Fruit fly (Drosophila melanogaster) whole organism, embryonic: ENCODE measurements around the gene Lcp65Ag1.
A peak's percentile ranks its signal among the peaks of the same experiment; 100 is the strongest.

Experiments
- Awh ChIP-seq: fragments of 200-800 bp; sonication (Bioruptor generic); IDR thresholded peaks from 2 replicates; pipeline ENCODE4, ENCODE4 v1.3.6; 2022; ENCODE audit warnings: missing biosample characterization, missing genetic modification characterization
- BtbVII ChIP-seq: fragments of 200-800 bp; sonication (Bioruptor generic); optimal IDR thresholded peaks from 3 replicates; lab custom pipeline; 2017; ENCODE audit warnings: missing biosample characterization, mild to moderate bottlenecking, missing genetic modification characterization
- CG1024 ChIP-seq: fragments of 200-800 bp; sonication (Bioruptor generic); IDR thresholded peaks from 2 replicates; pipeline ENCODE4 v1.3.6; 2022; ENCODE audit warnings: missing biosample characterization, missing genetic modification characterization
- CG10654 ChIP-seq: fragments of 200-800 bp; sonication (Bioruptor generic); optimal IDR thresholded peaks from 2 replicates; lab custom pipeline; 2016; ENCODE audit warnings: missing biosample characterization, missing genetic modification characterization
- CG11504 ChIP-seq: fragments of 200-800 bp; sonication (Bioruptor generic); optimal IDR thresholded peaks from 3 replicates; lab custom pipeline; 2019; ENCODE audit warnings: missing biosample characterization, mild to moderate bottlenecking, missing genetic modification characterization, moderate library complexity
- CG12071 ChIP-seq: fragments of 200-800 bp; sonication (Bioruptor generic); optimal IDR thresholded peaks from 3 replicates; lab custom pipeline; 2018; ENCODE audit warnings: missing biosample characterization, mild to moderate bottlenecking, missing genetic modification characterization
- CG12391 ChIP-seq: fragments of 200-800 bp; sonication (Bioruptor generic); optimal IDR thresholded peaks from 3 replicates; lab custom pipeline; 2018; ENCODE audit warnings: missing biosample characterization, mild to moderate bottlenecking, missing genetic modification characterization, moderate library complexity
- CG13624 ChIP-seq: fragments of 200-800 bp; sonication (Bioruptor generic); optimal IDR thresholded peaks from 2 replicates; lab custom pipeline; 2016; ENCODE audit warnings: missing biosample characterization, missing genetic modification characterization
- CG15514 ChIP-seq: fragments of 200-800 bp; sonication (Bioruptor generic); optimal IDR thresholded peaks from 3 replicates; lab custom pipeline; 2017; ENCODE audit warnings: missing biosample characterization, missing genetic modification characterization, mild to moderate bottlenecking, moderate library complexity, missing genetic modification reagents
- CG17385 ChIP-seq: fragments of 200-800 bp; sonication (Bioruptor generic); optimal IDR thresholded peaks from 3 replicates; lab custom pipeline; 2018; ENCODE audit warnings: missing biosample characterization, mild to moderate bottlenecking, missing genetic modification characterization
- CG31365 ChIP-seq: fragments of 200-800 bp; sonication (Bioruptor generic); optimal IDR thresholded peaks from 2 replicates; lab custom pipeline; 2018; ENCODE audit warnings: missing biosample characterization, mild to moderate bottlenecking, missing genetic modification characterization
- CG31441 ChIP-seq: fragments of 200-800 bp; sonication (Bioruptor generic); IDR thresholded peaks from 2 replicates; pipeline ENCODE4 v1.3.6; 2022; ENCODE audit warnings: missing biosample characterization, missing genetic modification characterization
- CG4424 ChIP-seq: fragments of 200-800 bp; sonication (Bioruptor generic); optimal IDR thresholded peaks from 3 replicates; lab custom pipeline; 2016; ENCODE audit warnings: missing biosample characterization, missing genetic modification characterization
- CG4617 ChIP-seq: fragments of 200-800 bp; sonication (Bioruptor generic); optimal IDR thresholded peaks from 3 replicates; lab custom pipeline; 2016; ENCODE audit warnings: missing biosample characterization, missing genetic modification characterization, borderline replicate concordance
- CG4820 ChIP-seq: fragments of 200-800 bp; sonication (Bioruptor generic); optimal IDR thresholded peaks from 3 replicates; lab custom pipeline; 2016; ENCODE audit warnings: missing biosample characterization, missing genetic modification characterization
- CG6689 ChIP-seq: fragments of 200-800 bp; sonication (Bioruptor generic); IDR thresholded peaks from 2 replicates; pipeline ENCODE4 v1.3.6; 2022; ENCODE audit warnings: missing biosample characterization, missing genetic modification characterization
- CG8281 ChIP-seq: fragments of 200-800 bp; sonication (Bioruptor generic); optimal IDR thresholded peaks from 2 replicates; lab custom pipeline; 2018; ENCODE audit warnings: missing biosample characterization, mild to moderate bottlenecking, missing genetic modification characterization, moderate library complexity
- CG9797 ChIP-seq: fragments of 200-800 bp; sonication (Bioruptor generic); optimal IDR thresholded peaks from 3 replicates; lab custom pipeline; 2018; ENCODE audit warnings: missing biosample characterization, mild to moderate bottlenecking, missing genetic modification characterization
- E2f1 ChIP-seq: fragments of 200-800 bp; sonication (Bioruptor generic); IDR thresholded peaks from 2 replicates; pipeline ENCODE4 v1.3.6; 2022; ENCODE audit warnings: missing biosample characterization, missing genetic modification characterization
- H15 ChIP-seq: fragments of 200-800 bp; sonication (Bioruptor generic); IDR thresholded peaks from 3 replicates; pipeline ENCODE4 v1.3.6; 2022; ENCODE audit warnings: missing biosample characterization, missing genetic modification characterization
- HLH3B ChIP-seq: fragments of 200-800 bp; sonication (Bioruptor generic); IDR thresholded peaks from 2 replicates; pipeline ENCODE4 v1.3.6; 2022; ENCODE audit warnings: missing biosample characterization, missing genetic modification characterization
- Hr78 ChIP-seq, 2 experiments: fragments of 200-800 bp in 1 of 2; fragments of >200 bp in 1 of 2; sonication (Bioruptor generic) in 1 of 2; optimal IDR thresholded peaks; 2 replicates each; lab custom pipeline; 2017 to 2019; ENCODE audit warnings: missing biosample characterization in 2 of 2, missing genetic modification characterization in 2 of 2, mild to moderate bottlenecking in 1 of 2, moderate library complexity in 1 of 2
- Nf-YA ChIP-seq: fragments of 200-800 bp; sonication (Bioruptor generic); IDR thresholded peaks from 2 replicates; pipeline ENCODE4 v1.3.6; 2022; ENCODE audit warnings: missing biosample characterization, missing genetic modification characterization
- Ravus ChIP-seq: fragments of 200-800 bp; sonication (Bioruptor generic); IDR thresholded peaks from 2 replicates; pipeline ENCODE4 v1.3.6; 2022; ENCODE audit warnings: missing biosample characterization, missing genetic modification characterization
- Rx ChIP-seq: fragments of 200-800 bp; sonication (Bioruptor generic); IDR thresholded peaks from 2 replicates; pipeline ENCODE4 v1.3.6; 2022; ENCODE audit warnings: missing biosample characterization, missing genetic modification characterization
- aop ChIP-seq: fragments of 200-800 bp; sonication (Bioruptor generic); IDR thresholded peaks from 2 replicates; pipeline ENCODE4 v1.3.6; 2022; ENCODE audit warnings: missing biosample characterization, missing genetic modification characterization
- ap ChIP-seq: fragments of 200-800 bp; sonication (Bioruptor generic); IDR thresholded peaks from 2 replicates; pipeline ENCODE4 v1.3.6; 2022; ENCODE audit warnings: missing biosample characterization, missing genetic modification characterization
- ara ChIP-seq: fragments of 200-800 bp; sonication (Bioruptor generic); IDR thresholded peaks from 2 replicates; pipeline ENCODE4 v1.3.6; 2022; ENCODE audit warnings: missing biosample characterization, missing genetic modification characterization
- ash1 ChIP-seq: fragments of 200-800 bp; sonication (Bioruptor generic); optimal IDR thresholded peaks from 2 replicates; lab custom pipeline; 2018; ENCODE audit warnings: missing biosample characterization, mild to moderate bottlenecking, missing genetic modification characterization
- bbx ChIP-seq: fragments of 200-800 bp; sonication (Bioruptor generic); IDR thresholded peaks from 2 replicates; pipeline ENCODE4 v1.3.6; 2022; ENCODE audit warnings: missing biosample characterization, missing genetic modification characterization; ENCODE audit not compliant: partially characterized antibody
- chif ChIP-seq, 2 experiments: fragments of 200-800 bp; sonication (Bioruptor generic); optimal IDR thresholded peaks; 3 replicates each; lab custom pipeline; 2016; ENCODE audit warnings: missing biosample characterization in 2 of 2, missing genetic modification characterization in 2 of 2
- chm ChIP-seq: fragments of 200-800 bp; sonication (Bioruptor generic); IDR thresholded peaks from 2 replicates; pipeline ENCODE4 v1.3.6; 2022; ENCODE audit warnings: missing biosample characterization, missing genetic modification characterization
- da ChIP-seq: fragments of 200-800 bp; sonication (Bioruptor generic); optimal IDR thresholded peaks from 2 replicates; lab custom pipeline; 2016; ENCODE audit warnings: missing biosample characterization, missing genetic modification characterization
- dpn ChIP-seq, 2 experiments: fragments of 200-800 bp; sonication (Bioruptor generic); optimal IDR thresholded peaks; 3 replicates each; lab custom pipeline; 2016; ENCODE audit warnings: missing biosample characterization in 2 of 2, missing genetic modification characterization in 2 of 2
- ewg ChIP-seq: fragments of 200-800 bp; sonication (Bioruptor generic); optimal IDR thresholded peaks from 3 replicates; lab custom pipeline; 2017; ENCODE audit warnings: mild to moderate bottlenecking, missing biosample characterization, missing genetic modification reagents, missing genetic modification characterization
- h ChIP-seq: fragments of >200 bp; optimal IDR thresholded peaks from 2 replicates; lab custom pipeline; 2017
- hkb ChIP-seq, 2 experiments: fragments of 200-800 bp in 1 of 2; fragments of >200 bp in 1 of 2; sonication (Bioruptor generic) in 1 of 2; IDR thresholded peaks in 1 of 2; optimal IDR thresholded peaks in 1 of 2; 2 replicates each; pipeline versions ENCODE4 v1.3.6 to Lab custom; 2017 to 2022; ENCODE audit warnings: missing biosample characterization in 1 of 2, missing genetic modification characterization in 1 of 2
- jigr1 ChIP-seq: fragments of 200-800 bp; sonication (Bioruptor generic); IDR thresholded peaks from 3 replicates; pipeline ENCODE4 v1.3.6; 2022; ENCODE audit warnings: missing biosample characterization, missing genetic modification characterization
- kah ChIP-seq: fragments of 200-800 bp; sonication (Bioruptor generic); optimal IDR thresholded peaks from 2 replicates; lab custom pipeline; 2018; ENCODE audit warnings: missing biosample characterization, mild to moderate bottlenecking, missing genetic modification characterization
- ken ChIP-seq: fragments of 200-800 bp; sonication (Bioruptor generic); IDR thresholded peaks from 3 replicates; pipeline ENCODE4 v1.3.6; 2022; ENCODE audit warnings: missing biosample characterization, missing genetic modification characterization
- lmd ChIP-seq: fragments of 200-800 bp; sonication (Bioruptor generic); IDR thresholded peaks from 2 replicates; pipeline ENCODE4 v1.3.6; 2022; ENCODE audit warnings: missing biosample characterization, missing genetic modification characterization
- oc ChIP-seq: fragments of 200-800 bp; sonication (Bioruptor generic); optimal IDR thresholded peaks from 2 replicates; lab custom pipeline; 2018; ENCODE audit warnings: missing biosample characterization, mild to moderate bottlenecking, missing genetic modification characterization, moderate library complexity
- pb ChIP-seq: fragments of 200-800 bp; sonication (Bioruptor generic); optimal IDR thresholded peaks from 3 replicates; lab custom pipeline; 2016; ENCODE audit warnings: missing biosample characterization, missing genetic modification characterization
- ranshi ChIP-seq: fragments of 200-800 bp; sonication (Bioruptor generic); IDR thresholded peaks from 2 replicates; pipeline ENCODE4 v1.3.6; 2022; ENCODE audit warnings: missing biosample characterization, missing genetic modification characterization
- row ChIP-seq: fragments of 200-800 bp; sonication (Bioruptor generic); IDR thresholded peaks from 3 replicates; pipeline ENCODE4 v1.3.6; 2022; ENCODE audit warnings: missing biosample characterization, missing genetic modification characterization
- sens ChIP-seq: fragments of 200-800 bp; sonication (Bioruptor generic); peaks from one replicate; lab custom pipeline; 2016; ENCODE audit warnings: missing biosample characterization, missing genetic modification characterization
- seq ChIP-seq: fragments of 200-800 bp; sonication (Bioruptor generic); IDR thresholded peaks from 2 replicates; pipeline ENCODE4 v1.3.6; 2022; ENCODE audit warnings: missing biosample characterization, missing genetic modification characterization
- sim ChIP-seq: fragments of 200-800 bp; sonication (Bioruptor generic); IDR thresholded peaks from 2 replicates; pipeline ENCODE4 v1.3.6; 2022; ENCODE audit warnings: missing biosample characterization, missing genetic modification characterization
- tin ChIP-seq: fragments of 200-800 bp; sonication (Bioruptor generic); optimal IDR thresholded peaks from 3 replicates; lab custom pipeline; 2016; ENCODE audit warnings: missing biosample characterization, missing genetic modification characterization
- trem ChIP-seq: fragments of 200-800 bp; optimal IDR thresholded peaks from 3 replicates; lab custom pipeline; 2019; ENCODE audit warnings: missing biosample characterization, mild to moderate bottlenecking, missing genetic modification characterization, moderate library complexity

Gene Lcp65Ag1

dm6 chr3L:6157327-6158032, 22.4 kb upstream of the Lcp65Ag1 start, which contains the start of gene CG13297 (continued):
- peak; percentile 32 for TF ChIP-seq CG4820 (GFP tag; lab: Kevin White, UChicago)
- no peak for TF ChIP-seq ara (GFP tag; lab: Robert Waterston, UW)
- TF ChIP-seq jigr1 (GFP tag; lab: Robert Waterston, UW) = peak; percentile 45; the same call in 1 of the 3 replicates
- peak; percentile 62 for TF ChIP-seq HLH3B
- peak; percentile 50; the same call in 1 of the 2 replicates for TF ChIP-seq lmd (GFP tag; lab: Robert Waterston, UW)
- peak; percentile 16 for TF ChIP-seq oc
- 0 out of 2 replicates have a peak, but pooled peaks have one; percentile 40 for TF ChIP-seq Awh (GFP tag; lab: Robert Waterston, UW)
- no peak for TF ChIP-seq h (lab: Kevin White, UChicago)
- no peak for TF ChIP-seq Ravus (GFP tag; lab: Robert Waterston, UW)
- peak; percentile 21; the same call in 1 of the 3 replicates for TF ChIP-seq ken (GFP tag; lab: Robert Waterston, UW)
- no peak for TF ChIP-seq CG15514
- TF ChIP-seq Hr78 (GFP tag; optimal IDR thresholded peaks at IDR 0.05; lab: Kevin White, UChicago) = peak in 1 of 2 experiments; percentile 76
- no peak for TF ChIP-seq CG13624
- TF ChIP-seq chif (GFP tag; optimal IDR thresholded peaks at IDR 0.05; lab: Kevin White, UChicago) = peak in 1 of 2 experiments; percentile 8
- TF ChIP-seq ash1 (GFP tag; lab: Kevin White, UChicago) = no peak
- no peak for TF ChIP-seq pb (GFP tag; lab: Kevin White, UChicago)
- TF ChIP-seq BtbVII (GFP tag; lab: Kevin White, UChicago) = no peak
- no peak for TF ChIP-seq sim (GFP tag; lab: Robert Waterston, UW)
- peak; percentile 70 for TF ChIP-seq row (GFP tag; lab: Robert Waterston, UW)
- peak; percentile 21; the same call in 1 of the 2 replicates for TF ChIP-seq ranshi (GFP tag; lab: Robert Waterston, UW)
- TF ChIP-seq sens (GFP tag; lab: Kevin White, UChicago) = peak; percentile 76
- no peak for TF ChIP-seq CG31365 (tag; lab: Kevin White, UChicago)
- 0 out of 2 replicates have a peak, but pooled peaks have one; percentile 14 for TF ChIP-seq ap (GFP tag; lab: Robert Waterston, UW)
- no peak for TF ChIP-seq hkb (optimal IDR thresholded peaks at IDR 0.05; lab: Kevin White, UChicago)
- TF ChIP-seq hkb (GFP tag; IDR thresholded peaks at IDR 0.05; lab: Robert Waterston, UW) = peak; percentile 65; the same call in 1 of the 2 replicates
- peak; percentile 41 for TF ChIP-seq CG4424 (GFP tag; lab: Kevin White, UChicago)
- TF ChIP-seq H15 (GFP tag; lab: Robert Waterston, UW) = peak; percentile 36; the same call in 2 of the 3 replicates
- TF ChIP-seq Nf-YA = no peak
- peak; percentile 44 for TF ChIP-seq CG12391
- TF ChIP-seq E2f1 (GFP tag; lab: Robert Waterston, UW) = peak; percentile 44; the same call in 1 of the 2 replicates
- TF ChIP-seq aop = no peak
- peak; percentile 84 for TF ChIP-seq CG31441
- TF ChIP-seq seq (GFP tag; lab: Robert Waterston, UW) = no peak
- TF ChIP-seq dpn (GFP tag; optimal IDR thresholded peaks at IDR 0.05; lab: Kevin White, UChicago) = peak in 1 of 2 experiments; percentile 10
- no peak for TF ChIP-seq CG9797
- TF ChIP-seq CG8281 (tag; lab: Kevin White, UChicago) = peak; percentile 27
- TF ChIP-seq Rx (GFP tag; lab: Robert Waterston, UW) = no peak; the same call in 1 of the 2 replicates
- no peak for TF ChIP-seq chm
- TF ChIP-seq CG12071 (GFP tag; lab: Kevin White, UChicago) = no peak
- TF ChIP-seq CG1024 = no peak
- peak; percentile 86 for TF ChIP-seq CG11504 (tag; lab: Kevin White, UChicago)
- TF ChIP-seq da = no peak
- peak; percentile 33 for TF ChIP-seq trem (tag; lab: Kevin White, UChicago)
- TF ChIP-seq kah (GFP tag; lab: Kevin White, UChicago) = no peak
- TF ChIP-seq ewg (GFP tag; lab: Kevin White, UChicago) = peak; percentile 21
- TF ChIP-seq tin (GFP tag; lab: Kevin White, UChicago) = peak; percentile 6
- peak; percentile 19 for TF ChIP-seq CG10654 (GFP tag; lab: Kevin White, UChicago)
- peak; percentile 20 for TF ChIP-seq CG17385 (GFP tag; lab: Kevin White, UChicago)
- no peak for TF ChIP-seq bbx (GFP tag; lab: Robert Waterston, UW)
- peak; percentile 66 for TF ChIP-seq CG6689 (GFP tag; lab: Robert Waterston, UW)
- TF ChIP-seq CG4617 = no peak
